1 fruit fly cellular context compared by ENCODE assay signal in genomic region chr3R:7992100-7992499, dm6.
TF ChIP-seq lines count a peak whose summit lies in the region.

No protein-coding gene starts in this region.

TF ChIP-seq in whole organism, prepupa, 60 proteins besides CTCF, POLR2A, EP300 and RAD21 (continued from another document):
- TF ChIP-seq CG3032 (tag; optimal IDR thresholded peaks at IDR 0.05; lab: Kevin White, UChicago): no peak
- no peak for TF ChIP-seq Hr39 (GFP tag; optimal IDR thresholded peaks at IDR 0.05; lab: Kevin White, UChicago)
- peak; percentile 47 for TF ChIP-seq net (GFP tag; optimal IDR thresholded peaks at IDR 0.05; lab: Kevin White, UChicago)
- TF ChIP-seq acj6 (GFP tag; optimal IDR thresholded peaks at IDR 0.05; lab: Kevin White, UChicago): no peak
- TF ChIP-seq achi (GFP tag; optimal IDR thresholded peaks at IDR 0.05; lab: Kevin White, UChicago): peak; percentile 24
- TF ChIP-seq dsx (GFP tag; optimal IDR thresholded peaks at IDR 0.05; lab: Kevin White, UChicago; ENCODE audit: poor library complexity, severe bottlenecking): no peak
- peak; percentile 54 for TF ChIP-seq Hr4 (GFP tag; optimal IDR thresholded peaks at IDR 0.05; lab: Kevin White, UChicago)
- no peak for TF ChIP-seq CG8319 (GFP tag; optimal IDR thresholded peaks at IDR 0.05; lab: Kevin White, UChicago)
- TF ChIP-seq CG6808 (GFP tag; optimal IDR thresholded peaks at IDR 0.05; lab: Kevin White, UChicago): no peak
- no peak for TF ChIP-seq Hr38 (GFP tag; optimal IDR thresholded peaks at IDR 0.05; lab: Kevin White, UChicago)
- TF ChIP-seq topi (GFP tag; optimal IDR thresholded peaks at IDR 0.05; lab: Kevin White, UChicago): no peak
- peak; percentile 82 for TF ChIP-seq CG32006 (GFP tag; optimal IDR thresholded peaks at IDR 0.05; lab: Kevin White, UChicago)
- no peak for TF ChIP-seq ss (GFP tag; optimal IDR thresholded peaks at IDR 0.05; lab: Kevin White, UChicago)
- TF ChIP-seq salr (GFP tag; optimal IDR thresholded peaks at IDR 0.05; lab: Kevin White, UChicago): peak in 1 of 2 experiments; percentile 35
- no peak for TF ChIP-seq Sox14 (GFP tag; optimal IDR thresholded peaks at IDR 0.05; lab: Kevin White, UChicago)
